Worm (Caenorhabditis elegans) whole organism, young adult: ENCODE data around the gene C17H11.4.

Source experiments
- ceh-91 ChIP-seq: fragments of 200-800 bp; sonication (Bioruptor generic); IDR thresholded peaks from 2 replicates; pipeline ENCODE4 v1.3.6; 2022; ENCODE audit warnings: missing genetic modification reagents, missing genetic modification characterization, missing compliant biosample characterization
- hlh-12 ChIP-seq: sonication (generic microtip); optimal IDR thresholded peaks from 2 replicates; lab custom pipeline; 2016; ENCODE audit warnings: missing genetic modification characterization, missing compliant biosample characterization
- hmg-1.2 ChIP-seq: fragments of 200-800 bp; sonication (Bioruptor generic); IDR thresholded peaks from 2 replicates; pipeline ENCODE4 v1.3.6; 2022; ENCODE audit warnings: missing genetic modification reagents, missing genetic modification characterization, missing compliant biosample characterization

- TF ChIP-seq hmg-1.2 (GFP tag; lab: Robert Waterston, UW) (no peak), ceh-91 (GFP tag; lab: Robert Waterston, UW) (no peak), hlh-12 (tag; lab: Kevin White, UChicago) (no peak)
Measured at ce11 chrX:8139146-8139545, 42.3 kb downstream of the C17H11.4 start, which contains the start of gene C02B8.3.
